Fruit fly (Drosophila melanogaster): ENCODE measurements around the gene Grp170.

Gene Grp170

dm6 chrX:2318369-2318768 is 43.5 kb upstream of the Grp170 start (continued):
- TF ChIP-seq CG2712 (tag; optimal IDR thresholded peaks at IDR 0.05) (peak; percentile 85), lmd (GFP tag; IDR thresholded peaks at IDR 0.05) (peak; percentile 71), p53 (GFP tag; optimal IDR thresholded peaks at IDR 0.05) (peak; percentile 13), ab (GFP tag; optimal IDR thresholded peaks at IDR 0.05) (no peak), CG2875 (GFP tag; optimal IDR thresholded peaks at IDR 0.05) (peak; percentile 55), HHEX (GFP tag; optimal IDR thresholded peaks at IDR 0.05) (no peak), unc-4 (GFP tag; IDR thresholded peaks at IDR 0.05; ENCODE audit: partially characterized antibody) (no peak), CG6654 (GFP tag; optimal IDR thresholded peaks at IDR 0.05) (no peak), Lhr (GFP tag; optimal IDR thresholded peaks at IDR 0.05) (no peak), CoRest (tag; optimal IDR thresholded peaks at IDR 0.05) (peak; percentile 24), CG10543 (GFP tag; optimal IDR thresholded peaks at IDR 0.05) (no peak), ase (GFP tag; IDR thresholded peaks at IDR 0.05) (peak; percentile 67; the same call in 2 of the 3 replicates), CG3847 (GFP tag; IDR thresholded peaks at IDR 0.05) (peak; percentile 40), Stat92E (GFP tag; optimal IDR thresholded peaks at IDR 0.05) (peak in 1 of 3 experiments; percentile 45), Sox102F (GFP tag; optimal IDR thresholded peaks at IDR 0.05) (peak; percentile 58), sima (GFP tag; optimal IDR thresholded peaks at IDR 0.05) (no peak), NFAT (GFP tag; IDR thresholded peaks at IDR 0.05) (no peak), sug (tag; optimal IDR thresholded peaks at IDR 0.05) (no peak), toy (GFP tag; IDR thresholded peaks at IDR 0.05) (no peak), Sry-β (GFP tag; optimal IDR thresholded peaks at IDR 0.05) (no peak), CG17568 (GFP tag; optimal IDR thresholded peaks at IDR 0.05) (no peak), Doc2 (GFP tag; IDR thresholded peaks at IDR 0.05) (0 out of 2 replicates have a peak, but pooled peaks have one; percentile 12), hb (GFP tag; IDR thresholded peaks at IDR 0.05; ENCODE audit: partially characterized antibody) (no peak), CG4424 (GFP tag; optimal IDR thresholded peaks at IDR 0.05) (peak; percentile 29), Dp (GFP tag; optimal IDR thresholded peaks at IDR 0.05) (no peak), CG1647 (GFP tag; optimal IDR thresholded peaks at IDR 0.05) (no peak), al (GFP tag; IDR thresholded peaks at IDR 0.05) (no peak), kni (GFP tag; optimal IDR thresholded peaks at IDR 0.05) (no peak), ham (GFP tag; IDR thresholded peaks at IDR 0.05) (no peak), CG7839 (tag; optimal IDR thresholded peaks at IDR 0.05) (peak; percentile 29), CG17829 (tag; optimal IDR thresholded peaks at IDR 0.05) (peak; percentile 80), tup (GFP tag; optimal IDR thresholded peaks at IDR 0.05) (no peak), Lpt (GFP tag; optimal IDR thresholded peaks at IDR 0.05) (no peak), BEAF-32 (GFP tag; optimal IDR thresholded peaks at IDR 0.05) (no peak), Usf (GFP tag; optimal IDR thresholded peaks at IDR 0.05) (no peak), HLH54F (GFP tag; optimal IDR thresholded peaks at IDR 0.05) (no peak), CG1024 (GFP tag; IDR thresholded peaks at IDR 0.05) (peak; percentile 49), Xbp1 (GFP tag; optimal IDR thresholded peaks at IDR 0.05) (peak; percentile 30), gt (GFP tag; IDR thresholded peaks at IDR 0.05) (peak; percentile 64), HmgD (GFP tag; optimal IDR thresholded peaks at IDR 0.05) (peak; percentile 25), kay (GFP tag; optimal IDR thresholded peaks at IDR 0.05) (peak; percentile 37), ci (GFP tag; IDR thresholded peaks at IDR 0.05) (peak; percentile 86), HLH4C (GFP tag; IDR thresholded peaks at IDR 0.05; ENCODE audit: partially characterized antibody) (no peak), CG15073 (GFP tag; optimal IDR thresholded peaks at IDR 0.05) (no peak), ara (GFP tag; IDR thresholded peaks at IDR 0.05) (peak; percentile 87), CG8281 (tag; optimal IDR thresholded peaks at IDR 0.05) (no peak), Hsf (GFP tag; optimal IDR thresholded peaks at IDR 0.05) (peak; percentile 42), Sry-δ (GFP tag; optimal IDR thresholded peaks at IDR 0.05) (no peak), cato (GFP tag; optimal IDR thresholded peaks at IDR 0.05; ENCODE audit: borderline replicate concordance) (no peak), CG5953 (GFP tag; IDR thresholded peaks at IDR 0.05) (peak; percentile 72), CG11456 (GFP tag; IDR thresholded peaks at IDR 0.05) (no peak)

Data from whole organism, embryonic.